Worm (Caenorhabditis elegans) whole organism, L3 larva: ENCODE data around the gene T02E9.6.

Experiments used
- R02D3.7 ChIP-seq: fragments of 150-350 bp; optimal IDR thresholded peaks from 2 replicates; lab custom pipeline; 2014; ENCODE audit warnings: missing biosample characterization, missing genetic modification characterization
- ZK546.5 ChIP-seq: sonication (generic microtip); optimal IDR thresholded peaks from 2 replicates; lab custom pipeline; 2017; ENCODE audit warnings: missing biosample characterization, missing genetic modification characterization
- aly-2 ChIP-seq: fragments of 150-350 bp; optimal IDR thresholded peaks from 2 replicates; lab custom pipeline; 2014; ENCODE audit warnings: missing biosample characterization, missing genetic modification characterization
- ama-1 ChIP-seq: fragments of 150-350 bp; optimal IDR thresholded peaks from 2 replicates; lab custom pipeline; 2018
- ceh-16 ChIP-seq: sonication (generic microtip); optimal IDR thresholded peaks from 2 replicates; lab custom pipeline; 2017; ENCODE audit warnings: missing biosample characterization, missing genetic modification characterization
- ceh-28 ChIP-seq: fragments of 150-350 bp; optimal IDR thresholded peaks from 2 replicates; lab custom pipeline; 2014; ENCODE audit warnings: missing biosample characterization, missing genetic modification reagents, missing genetic modification characterization
- ceh-82 ChIP-seq: fragments of 150-350 bp; optimal IDR thresholded peaks from 2 replicates; lab custom pipeline; 2014; ENCODE audit warnings: missing biosample characterization, missing genetic modification characterization
- ceh-9 ChIP-seq: sonication (generic microtip); optimal IDR thresholded peaks from 2 replicates; lab custom pipeline; 2018; ENCODE audit warnings: missing biosample characterization, missing genetic modification characterization
- daf-12 ChIP-seq: fragments of 150-350 bp; optimal IDR thresholded peaks from 2 replicates; lab custom pipeline; 2014; ENCODE audit warnings: missing biosample characterization, missing genetic modification reagents, missing genetic modification characterization
- egl-27 ChIP-seq: sonication (generic microtip); optimal IDR thresholded peaks from 4 replicates; lab custom pipeline; 2017; ENCODE audit warnings: missing biosample characterization, missing genetic modification reagents, missing genetic modification characterization
- egl-5 ChIP-seq: fragments of 150-350 bp; optimal IDR thresholded peaks from 2 replicates; lab custom pipeline; 2017; ENCODE audit warnings: missing biosample characterization, missing genetic modification reagents, missing genetic modification characterization, inconsistent platforms
- eor-1 ChIP-seq, 2 experiments: fragments of 150-350 bp; optimal IDR thresholded peaks; 2 replicates each; lab custom pipeline; 2014 to 2018; ENCODE audit warnings: missing biosample characterization in 2 of 2, missing genetic modification characterization in 2 of 2
- fkh-10 ChIP-seq: sonication (generic microtip); optimal IDR thresholded peaks from 2 replicates; lab custom pipeline; 2017; ENCODE audit warnings: missing biosample characterization, missing genetic modification reagents, missing genetic modification characterization
- fkh-2 ChIP-seq: fragments of 150-350 bp; optimal IDR thresholded peaks from 2 replicates; lab custom pipeline; 2014; ENCODE audit warnings: missing biosample characterization, missing genetic modification reagents, missing genetic modification characterization
- fos-1 ChIP-seq: fragments of 150-350 bp; optimal IDR thresholded peaks from 2 replicates; lab custom pipeline; 2014; ENCODE audit warnings: missing biosample characterization, missing genetic modification characterization
- hmg-11 ChIP-seq: sonication (generic microtip); optimal IDR thresholded peaks from 2 replicates; lab custom pipeline; 2016; ENCODE audit warnings: missing genetic modification characterization, missing compliant biosample characterization
- jun-1 ChIP-seq: fragments of 150-350 bp; optimal IDR thresholded peaks from 2 replicates; lab custom pipeline; 2014; ENCODE audit warnings: missing biosample characterization, missing genetic modification reagents, missing genetic modification characterization
- lin-15B ChIP-seq: fragments of 150-350 bp; optimal IDR thresholded peaks from 2 replicates; lab custom pipeline; 2014; ENCODE audit warnings: missing biosample characterization, missing genetic modification characterization
- lin-39 ChIP-seq: fragments of 150-350 bp; optimal IDR thresholded peaks from 2 replicates; lab custom pipeline; 2018; ENCODE audit warnings: missing biosample characterization, missing genetic modification reagents, missing genetic modification characterization
- lsy-12 ChIP-seq: sonication (generic microtip); optimal IDR thresholded peaks from 2 replicates; lab custom pipeline; 2016; ENCODE audit warnings: mild to moderate bottlenecking, missing genetic modification characterization, missing compliant biosample characterization
- mdl-1 ChIP-seq: fragments of 150-350 bp; optimal IDR thresholded peaks from 2 replicates; lab custom pipeline; 2014; ENCODE audit warnings: missing biosample characterization, missing genetic modification characterization
- mml-1 ChIP-seq: fragments of 150-350 bp; sonication (generic microtip); optimal IDR thresholded peaks from 3 replicates; lab custom pipeline; 2014; ENCODE audit warnings: missing biosample characterization, missing genetic modification characterization
- nfya-1 ChIP-seq: sonication (generic microtip); optimal IDR thresholded peaks from 2 replicates; lab custom pipeline; 2017; ENCODE audit warnings: missing genetic modification characterization, mild to moderate bottlenecking, missing compliant biosample characterization, antibody characterized with exemption, moderate library complexity; ENCODE audit not compliant: insufficient read depth
- nhr-11 ChIP-seq: fragments of 150-350 bp; optimal IDR thresholded peaks from 2 replicates; lab custom pipeline; 2014; ENCODE audit warnings: missing biosample characterization, missing genetic modification characterization
- nhr-12 ChIP-seq: fragments of 150-350 bp; optimal IDR thresholded peaks from 2 replicates; lab custom pipeline; 2014; ENCODE audit warnings: missing biosample characterization, missing genetic modification characterization
- nhr-23 ChIP-seq: fragments of 150-350 bp; optimal IDR thresholded peaks from 2 replicates; lab custom pipeline; 2014; ENCODE audit warnings: missing biosample characterization, missing genetic modification reagents, missing genetic modification characterization
- nhr-237 ChIP-seq: fragments of 150-350 bp; optimal IDR thresholded peaks from 2 replicates; lab custom pipeline; 2014; ENCODE audit warnings: missing biosample characterization, missing genetic modification characterization
- nhr-28 ChIP-seq: fragments of 150-350 bp; optimal IDR thresholded peaks from 2 replicates; lab custom pipeline; 2014; ENCODE audit warnings: missing biosample characterization, missing genetic modification characterization
- nhr-43 ChIP-seq: sonication (generic microtip); optimal IDR thresholded peaks from 2 replicates; lab custom pipeline; 2016; ENCODE audit warnings: mild to moderate bottlenecking, missing genetic modification characterization, missing compliant biosample characterization; ENCODE audit not compliant: poor library complexity, severe bottlenecking
- nhr-67 ChIP-seq: fragments of 150-350 bp; optimal IDR thresholded peaks from 2 replicates; lab custom pipeline; 2014; ENCODE audit warnings: missing biosample characterization, missing genetic modification characterization
- nhr-76 ChIP-seq: fragments of 150-350 bp; sonication (generic microtip); optimal IDR thresholded peaks from 5 replicates; lab custom pipeline; 2014; ENCODE audit warnings: missing biosample characterization, missing genetic modification characterization
- nhr-77 ChIP-seq: fragments of 150-350 bp; optimal IDR thresholded peaks from 2 replicates; lab custom pipeline; 2014; ENCODE audit warnings: missing biosample characterization, missing genetic modification characterization
- pha-4 ChIP-seq: fragments of 150-350 bp; optimal IDR thresholded peaks from 2 replicates; lab custom pipeline; 2014; ENCODE audit warnings: missing biosample characterization, missing genetic modification reagents, missing genetic modification characterization
- pqm-1 ChIP-seq: fragments of 150-350 bp; optimal IDR thresholded peaks from 2 replicates; lab custom pipeline; 2017; ENCODE audit warnings: missing biosample characterization, missing genetic modification characterization, inconsistent platforms
- sea-2 ChIP-seq: fragments of 150-350 bp; sonication (generic microtip); optimal IDR thresholded peaks from 4 replicates; lab custom pipeline; 2014; ENCODE audit warnings: missing biosample characterization, missing genetic modification reagents, missing genetic modification characterization
- skn-1 ChIP-seq: fragments of 150-350 bp; optimal IDR thresholded peaks from 2 replicates; lab custom pipeline; 2014; ENCODE audit warnings: missing biosample characterization, missing genetic modification characterization
- snpc-4 ChIP-seq: fragments of 150-350 bp; optimal IDR thresholded peaks from 2 replicates; lab custom pipeline; 2014; ENCODE audit warnings: missing biosample characterization, missing genetic modification characterization
- tbx-2 ChIP-seq: sonication (generic microtip); optimal IDR thresholded peaks from 2 replicates; lab custom pipeline; 2016; ENCODE audit warnings: mild to moderate bottlenecking, missing genetic modification characterization, missing compliant biosample characterization
- unc-39 ChIP-seq: sonication (generic microtip); optimal IDR thresholded peaks from 4 replicates; lab custom pipeline; 2017; ENCODE audit warnings: missing biosample characterization, missing genetic modification characterization
- unc-62 ChIP-seq: fragments of 150-350 bp; sonication (generic microtip); optimal IDR thresholded peaks from 4 replicates; lab custom pipeline; 2014; ENCODE audit warnings: missing biosample characterization, missing genetic modification reagents, missing genetic modification characterization
- zag-1 ChIP-seq: fragments of 150-350 bp; optimal IDR thresholded peaks from 2 replicates; lab custom pipeline; 2014; ENCODE audit warnings: missing biosample characterization, missing genetic modification characterization
- ztf-11 ChIP-seq: fragments of 150-350 bp; optimal IDR thresholded peaks from 2 replicates; lab custom pipeline; 2014; ENCODE audit warnings: missing biosample characterization, missing genetic modification characterization
- ztf-4 ChIP-seq: fragments of 150-350 bp; optimal IDR thresholded peaks from 2 replicates; lab custom pipeline; 2014; ENCODE audit warnings: missing biosample characterization, missing genetic modification characterization

The T02E9.6 gene

DNA sequence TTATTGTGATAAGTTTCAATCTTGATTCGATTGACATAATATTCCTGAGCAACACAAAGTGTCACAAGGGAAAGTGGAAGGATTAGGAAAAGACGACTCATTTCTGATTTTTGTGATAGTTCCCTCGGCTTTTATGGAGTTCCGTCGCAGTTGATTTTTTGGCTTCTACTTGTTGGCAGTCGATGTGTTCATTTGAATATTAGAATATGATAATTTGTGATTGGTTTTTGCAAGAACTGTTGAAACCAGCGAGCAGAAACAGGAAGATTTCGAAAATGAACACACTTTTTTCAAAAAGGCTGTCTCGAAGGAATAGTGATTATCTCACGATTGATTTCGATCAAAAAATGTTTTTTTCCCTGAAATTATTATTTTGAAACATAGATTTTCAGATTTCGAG is at the start of gene T02E9.6:
Gene T02E9.6, minus strand, starts transcription at position 101 of the 400 bp plus-strand sequence.
- no peak for TF ChIP-seq pqm-1
- TF ChIP-seq ceh-16 (tag; lab: Kevin White, UChicago), result no peak
- TF ChIP-seq snpc-4 (tag; lab: Kevin White, UChicago), result no peak
- TF ChIP-seq ceh-82, result no peak
- TF ChIP-seq hmg-11 (tag; lab: Kevin White, UChicago), result no peak
- TF ChIP-seq nhr-11 (tag; lab: Kevin White, UChicago), result no peak
- TF ChIP-seq nhr-23, result no peak
- TF ChIP-seq jun-1, result no peak
- no peak for TF ChIP-seq ceh-9 (tag; lab: Kevin White, UChicago)
- no peak for TF ChIP-seq nhr-77 (tag; lab: Kevin White, UChicago)
- no peak for TF ChIP-seq R02D3.7
- TF ChIP-seq fos-1 (tag; lab: Kevin White, UChicago), result no peak

DNA sequence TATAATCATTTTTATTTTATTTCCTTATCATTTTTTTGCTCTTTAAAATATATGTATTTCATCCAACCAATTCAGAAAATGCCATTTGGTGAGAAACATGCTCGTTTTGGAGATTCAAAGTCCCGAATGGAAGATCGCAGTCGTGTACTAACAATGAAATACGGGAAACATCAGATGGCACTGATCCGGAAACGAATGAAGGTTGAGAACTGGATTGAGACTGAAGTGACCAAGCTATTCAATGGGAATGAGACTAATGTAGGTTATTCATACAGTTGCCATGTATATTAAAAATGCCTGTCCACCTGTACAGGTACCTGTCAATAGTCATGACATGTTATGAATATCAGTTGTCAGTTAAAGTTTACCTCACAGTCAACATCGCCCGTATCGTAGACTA is 48.9 kb upstream of the T02E9.6 start, which contains the start of gene F55C10.5:
Gene F55C10.5, plus strand, starts transcription at position 74 of the 400 bp plus-strand sequence.
- TF ChIP-seq ztf-11 (tag; lab: Kevin White, UChicago) (no peak), nhr-23 (no peak), ceh-9 (tag; lab: Kevin White, UChicago) (no peak), nfya-1 (tag; lab: Kevin White, UChicago) (no peak), nhr-67 (no peak), lin-15B (tag; lab: Kevin White, UChicago) (no peak), zag-1 (tag; lab: Kevin White, UChicago) (no peak), fos-1 (tag; lab: Kevin White, UChicago) (no peak), mdl-1 (no peak), ceh-28 (tag; lab: Kevin White, UChicago) (no peak), R02D3.7 (no peak), jun-1 (no peak), eor-1 (tag; optimal IDR thresholded peaks at IDR 0.05; lab: Kevin White, UChicago) (no peak), lsy-12 (tag; lab: Kevin White, UChicago) (no peak), daf-12 (tag; lab: Kevin White, UChicago) (no peak), unc-39 (tag; lab: Kevin White, UChicago) (no peak)
- TF ChIP-seq, all 47 proteins: peak for 0

DNA sequence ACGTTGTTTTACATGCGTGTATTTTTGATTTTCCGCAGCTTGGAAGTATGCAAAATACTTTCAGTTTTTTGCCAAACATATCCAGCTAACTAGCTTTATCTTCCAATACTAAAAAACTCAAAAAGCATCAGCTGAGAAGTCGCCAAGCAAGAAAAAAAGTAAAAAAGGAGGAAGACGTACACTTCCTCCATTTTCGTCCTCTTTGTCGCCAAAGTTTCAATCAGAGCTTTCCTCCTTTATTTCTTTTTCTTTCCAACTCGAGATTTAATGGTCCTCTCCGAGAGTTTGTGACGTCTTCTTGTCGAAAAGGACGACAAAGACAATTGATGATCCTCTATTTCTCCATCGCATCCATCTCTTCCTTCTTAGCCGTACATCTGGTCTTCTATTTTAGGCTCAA is 46.5 kb upstream of the T02E9.6 start:
- TF ChIP-seq tbx-2 (no peak), nhr-28 (no peak), nhr-11 (tag; lab: Kevin White, UChicago) (no peak), egl-27 (tag; lab: Kevin White, UChicago) (no peak), fkh-10 (GFP tag; lab: Kevin White, UChicago) (peak; percentile 49), fos-1 (tag; lab: Kevin White, UChicago) (no peak), sea-2 (GFP tag; lab: Kevin White, UChicago) (no peak), R02D3.7 (no peak)

DNA sequence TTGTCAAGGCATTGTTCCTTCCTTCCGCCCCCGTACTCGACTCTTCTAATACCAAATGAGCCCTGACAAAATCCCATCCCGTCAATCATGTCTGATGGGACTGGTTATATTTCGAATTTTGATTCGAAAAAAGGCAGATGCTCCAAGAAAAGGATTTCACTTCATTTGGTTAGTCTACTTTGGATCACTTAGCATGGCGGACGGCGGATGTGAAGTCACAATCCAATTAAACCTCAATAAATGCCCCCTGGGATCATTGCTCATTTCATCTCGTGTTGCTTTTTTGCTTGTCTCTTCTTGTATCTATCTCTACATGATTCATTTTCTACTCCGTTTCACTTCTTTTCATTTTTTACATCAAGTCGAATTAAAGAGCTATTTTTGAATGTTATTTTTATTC is 45.2 kb upstream of the T02E9.6 start:
- TF ChIP-seq lin-39, result peak; percentile 38
- TF ChIP-seq nhr-67, result no peak

ce11 chrV:11375150-11375792 is 41.2 kb upstream of the T02E9.6 start, which contains the start of gene cnb-1:
Gene cnb-1 (plus strand): TSS chrV:11375742.
- TF ChIP-seq unc-62 (no peak), skn-1 (tag; lab: Kevin White, UChicago) (peak; percentile 51), fkh-2 (tag; lab: Kevin White, UChicago) (no peak), nhr-76 (tag; lab: Kevin White, UChicago) (no peak), ama-1 (lab: Kevin White, UChicago) (no peak), ZK546.5 (tag; lab: Kevin White, UChicago) (no peak), ztf-4 (tag; lab: Kevin White, UChicago) (no peak), ztf-11 (tag; lab: Kevin White, UChicago) (no peak), mdl-1 (no peak), unc-39 (tag; lab: Kevin White, UChicago) (no peak), ceh-16 (tag; lab: Kevin White, UChicago) (no peak), nhr-67 (no peak), fkh-10 (GFP tag; lab: Kevin White, UChicago) (peak; percentile 18), nhr-12 (tag; lab: Kevin White, UChicago) (no peak), mml-1 (tag; lab: Kevin White, UChicago) (no peak), nhr-43 (no peak), nhr-237 (tag; lab: Kevin White, UChicago) (no peak), pha-4 (peak; percentile 49), egl-27 (tag; lab: Kevin White, UChicago) (no peak), nhr-28 (no peak), aly-2 (tag; lab: Kevin White, UChicago) (no peak), nhr-11 (tag; lab: Kevin White, UChicago) (no peak), egl-5 (peak; percentile 8), nhr-23 (no peak), lsy-12 (tag; lab: Kevin White, UChicago) (no peak), snpc-4 (tag; lab: Kevin White, UChicago) (no peak), R02D3.7 (no peak), ceh-9 (tag; lab: Kevin White, UChicago) (no peak), tbx-2 (peak; percentile 52), lin-39 (peak; percentile 79), fos-1 (tag; lab: Kevin White, UChicago) (no peak), lin-15B (tag; lab: Kevin White, UChicago) (peak; percentile 11), zag-1 (tag; lab: Kevin White, UChicago) (no peak)
